Worm (Caenorhabditis elegans): ENCODE results near the gene ccm-2.

The ccm-2 gene

ce11 chrIV:1833115-1833514 is 1.3 kb upstream of the ccm-2 start:
- TF ChIP-seq cnd-1 (tag; optimal IDR thresholded peaks at IDR 0.05): no peak
- no peak for TF ChIP-seq nhr-12 (tag; optimal IDR thresholded peaks at IDR 0.05)
- TF ChIP-seq mls-2 (tag; optimal IDR thresholded peaks at IDR 0.05): no peak
- TF ChIP-seq mep-1 (tag; optimal IDR thresholded peaks at IDR 0.05): no peak
- no peak for TF ChIP-seq elt-1 (tag; optimal IDR thresholded peaks at IDR 0.05; ENCODE audit: borderline replicate concordance, insufficient read depth)
- TF ChIP-seq lin-32 (GFP tag; optimal IDR thresholded peaks at IDR 0.05): no peak
- no peak for TF ChIP-seq flh-1 (GFP tag; optimal IDR thresholded peaks at IDR 0.05)
- no peak for TF ChIP-seq bed-3 (GFP tag; optimal IDR thresholded peaks at IDR 0.05)
- TF ChIP-seq unc-39 (tag; optimal IDR thresholded peaks at IDR 0.05): no peak

ce11 chrIV:1834972-1835371 is 544 bp downstream of the ccm-2 start:
- TF ChIP-seq lsy-2 (tag; optimal IDR thresholded peaks at IDR 0.05) (no peak), nhr-12 (tag; optimal IDR thresholded peaks at IDR 0.05) (no peak)

ce11 chrIV:1837134-1837533 is 2.7 kb downstream of the ccm-2 start:
- TF ChIP-seq nhr-237 (tag; optimal IDR thresholded peaks at IDR 0.05) (peak; percentile 11), unc-120 (tag; optimal IDR thresholded peaks at IDR 0.05; ENCODE audit: poor library complexity, severe bottlenecking) (peak; percentile 43), ces-1 (GFP tag; optimal IDR thresholded peaks at IDR 0.05) (peak; percentile 30), ham-2 (GFP tag; optimal IDR thresholded peaks at IDR 0.05) (no peak), blmp-1 (tag; optimal IDR thresholded peaks at IDR 0.05) (peak; percentile 36), hlh-1 (tag; optimal IDR thresholded peaks at IDR 0.05) (no peak), unc-62 (GFP tag; optimal IDR thresholded peaks at IDR 0.05) (peak; percentile 16), lsy-2 (tag; optimal IDR thresholded peaks at IDR 0.05) (no peak), lin-13 (tag; optimal IDR thresholded peaks at IDR 0.05) (no peak), snpc-4 (tag; optimal IDR thresholded peaks at IDR 0.05) (no peak), ztf-11 (tag; optimal IDR thresholded peaks at IDR 0.05) (no peak), elt-3 (tag; optimal IDR thresholded peaks at IDR 0.05) (peak; percentile 50), nhr-12 (tag; optimal IDR thresholded peaks at IDR 0.05) (no peak), bed-3 (GFP tag; optimal IDR thresholded peaks at IDR 0.05) (no peak)

- TF ChIP-seq tbx-8 (GFP tag; optimal IDR thresholded peaks at IDR 0.05) (no peak), sptf-1 (tag; optimal IDR thresholded peaks at IDR 0.05) (no peak)
These were observed 4.2 kb downstream of the ccm-2 start for ce11 chrIV:1838583-1838982.

- TF ChIP-seq lin-13 (tag; optimal IDR thresholded peaks at IDR 0.05): no peak
- peak; percentile 4 for TF ChIP-seq sptf-1 (tag; optimal IDR thresholded peaks at IDR 0.05)
- TF ChIP-seq ceh-83 (GFP tag; optimal IDR thresholded peaks at IDR 0.05): no peak
- no peak for TF ChIP-seq mab-5 (tag; optimal IDR thresholded peaks at IDR 0.05)
- no peak for TF ChIP-seq ces-1 (GFP tag; optimal IDR thresholded peaks at IDR 0.05)
These were observed 7.9 kb downstream of the ccm-2 start for ce11 chrIV:1842314-1842713.

- TF ChIP-seq zip-8 (tag; optimal IDR thresholded peaks at IDR 0.05) (peak; percentile 31), blmp-1 (tag; optimal IDR thresholded peaks at IDR 0.05) (no peak)
These were observed 9.2 kb downstream of the ccm-2 start for ce11 chrIV:1843611-1844010.

- TF ChIP-seq ham-2 (GFP tag; optimal IDR thresholded peaks at IDR 0.05) (no peak), lin-32 (GFP tag; optimal IDR thresholded peaks at IDR 0.05) (no peak), nhr-237 (tag; optimal IDR thresholded peaks at IDR 0.05) (no peak), blmp-1 (tag; optimal IDR thresholded peaks at IDR 0.05) (no peak), mab-5 (tag; optimal IDR thresholded peaks at IDR 0.05) (no peak), mls-2 (tag; optimal IDR thresholded peaks at IDR 0.05) (no peak), ceh-43 (GFP tag; optimal IDR thresholded peaks at IDR 0.05) (no peak), zip-8 (tag; optimal IDR thresholded peaks at IDR 0.05) (no peak), nhr-76 (tag; optimal IDR thresholded peaks at IDR 0.05) (no peak), unc-62 (GFP tag; optimal IDR thresholded peaks at IDR 0.05) (no peak), nhr-12 (tag; optimal IDR thresholded peaks at IDR 0.05) (no peak), M03D4.4 (tag; optimal IDR thresholded peaks at IDR 0.05) (no peak), hlh-1 (tag; optimal IDR thresholded peaks at IDR 0.05) (no peak), ceh-39 (tag; optimal IDR thresholded peaks at IDR 0.05) (no peak), ztf-11 (tag; optimal IDR thresholded peaks at IDR 0.05) (no peak), drap-1 (GFP tag; optimal IDR thresholded peaks at IDR 0.05) (no peak), tbx-8 (GFP tag; optimal IDR thresholded peaks at IDR 0.05) (no peak)
These were observed 10.2 kb downstream of the ccm-2 start for ce11 chrIV:1844624-1845023.

Data from whole organism, mixed stage, embryonic.